Fruit fly (Drosophila melanogaster) whole organism, embryonic: Measurements from ENCODE around the gene CG9444.

Experiments
- Bteb2 ChIP-seq: fragments of 200-800 bp; sonication (Bioruptor generic); optimal IDR thresholded peaks from 2 replicates; lab custom pipeline; 2016; ENCODE audit warnings: missing biosample characterization, missing genetic modification characterization
- CG14710 ChIP-seq: fragments of 200-800 bp; sonication (Bioruptor generic); optimal IDR thresholded peaks from 3 replicates; lab custom pipeline; 2019; ENCODE audit warnings: missing biosample characterization, mild to moderate bottlenecking, missing genetic modification characterization, moderate library complexity
- CG1603 ChIP-seq: fragments of 200-800 bp; sonication (Bioruptor generic); optimal IDR thresholded peaks from 2 replicates; lab custom pipeline; 2019; ENCODE audit warnings: missing biosample characterization, mild to moderate bottlenecking, missing genetic modification characterization, moderate library complexity
- CG17385 ChIP-seq: fragments of 200-800 bp; sonication (Bioruptor generic); optimal IDR thresholded peaks from 3 replicates; lab custom pipeline; 2018; ENCODE audit warnings: missing biosample characterization, mild to moderate bottlenecking, missing genetic modification characterization
- CG2129 ChIP-seq: fragments of 200-800 bp; sonication (Bioruptor generic); IDR thresholded peaks from 2 replicates; pipeline ENCODE4 v1.3.6; 2022; ENCODE audit warnings: missing biosample characterization, missing genetic modification characterization; ENCODE audit not compliant: partially characterized antibody
- CG4282 ChIP-seq: fragments of 200-800 bp; sonication (Bioruptor generic); optimal IDR thresholded peaks from 2 replicates; lab custom pipeline; 2016; ENCODE audit warnings: missing biosample characterization, missing genetic modification characterization
- CG6654 ChIP-seq: fragments of 200-800 bp; sonication (Bioruptor generic); optimal IDR thresholded peaks from 2 replicates; lab custom pipeline; 2017; ENCODE audit warnings: missing biosample characterization, mild to moderate bottlenecking, missing genetic modification characterization
- CG6765 ChIP-seq: fragments of 200-800 bp; sonication (Bioruptor generic); optimal IDR thresholded peaks from 3 replicates; lab custom pipeline; 2017; ENCODE audit warnings: missing biosample characterization, mild to moderate bottlenecking, missing genetic modification characterization
- CG7987 ChIP-seq: fragments of 200-800 bp; sonication (Bioruptor generic); optimal IDR thresholded peaks from 2 replicates; lab custom pipeline; 2018; ENCODE audit warnings: missing biosample characterization, mild to moderate bottlenecking, missing genetic modification characterization, moderate library complexity
- CG9215 ChIP-seq: fragments of 200-800 bp; sonication (Bioruptor generic); IDR thresholded peaks from 2 replicates; pipeline ENCODE4 v1.3.6; 2022; ENCODE audit warnings: missing biosample characterization, missing genetic modification characterization
- CG9876 ChIP-seq: fragments of 200-800 bp; sonication (Bioruptor generic); optimal IDR thresholded peaks from 2 replicates; lab custom pipeline; 2016; ENCODE audit warnings: missing biosample characterization, missing genetic modification characterization
- CG9932 ChIP-seq: fragments of 200-800 bp; sonication (Bioruptor generic); IDR thresholded peaks from 2 replicates; pipeline ENCODE4 v1.3.6; 2022; ENCODE audit warnings: missing biosample characterization, missing genetic modification characterization
- Dek ChIP-seq: fragments of 200-800 bp; sonication (Bioruptor generic); optimal IDR thresholded peaks from 3 replicates; lab custom pipeline; 2019; ENCODE audit warnings: missing biosample characterization, mild to moderate bottlenecking, missing genetic modification characterization, moderate library complexity
- Doc2 ChIP-seq: fragments of 200-800 bp; sonication (Bioruptor generic); IDR thresholded peaks from 2 replicates; pipeline ENCODE4 v1.3.6; 2022; ENCODE audit warnings: missing biosample characterization, missing genetic modification characterization
- ERR ChIP-seq: fragments of 200-800 bp; sonication (Bioruptor generic); optimal IDR thresholded peaks from 2 replicates; lab custom pipeline; 2016; ENCODE audit warnings: missing biosample characterization, missing genetic modification characterization
- HHEX ChIP-seq: fragments of 200-800 bp; sonication (Bioruptor generic); optimal IDR thresholded peaks from 3 replicates; lab custom pipeline; 2017; ENCODE audit warnings: missing biosample characterization, mild to moderate bottlenecking, missing genetic modification characterization, missing genetic modification reagents
- HLH4C ChIP-seq: fragments of 200-800 bp; sonication (Bioruptor generic); IDR thresholded peaks from 3 replicates; pipeline ENCODE4 v1.3.6; 2022; ENCODE audit warnings: missing biosample characterization, missing genetic modification characterization; ENCODE audit not compliant: partially characterized antibody
- Hr3 ChIP-seq: fragments of 200-800 bp; sonication (Bioruptor generic); optimal IDR thresholded peaks from 3 replicates; lab custom pipeline; 2016; ENCODE audit warnings: missing biosample characterization, missing genetic modification characterization
- MBD-R2 ChIP-seq: fragments of 200-800 bp; sonication (Bioruptor generic); IDR thresholded peaks from 2 replicates; pipeline ENCODE4 v1.3.6; 2022; ENCODE audit warnings: missing biosample characterization, missing genetic modification characterization
- MESR4 ChIP-seq: fragments of 200-800 bp; sonication (Bioruptor generic); optimal IDR thresholded peaks from 2 replicates; lab custom pipeline; 2018; ENCODE audit warnings: missing biosample characterization, mild to moderate bottlenecking, missing genetic modification characterization, moderate library complexity
- Max ChIP-seq: fragments of 200-800 bp; sonication (Bioruptor generic); optimal IDR thresholded peaks from 2 replicates; lab custom pipeline; 2016; ENCODE audit warnings: missing biosample characterization, mild to moderate bottlenecking, missing genetic modification characterization
- Med ChIP-seq: fragments of 200-800 bp; sonication (Bioruptor generic); peaks from one replicate; lab custom pipeline; 2016; ENCODE audit warnings: missing biosample characterization, missing genetic modification characterization, mild to moderate bottlenecking, inconsistent platforms, moderate library complexity
- Mrtf ChIP-seq: fragments of 200-800 bp; sonication (Bioruptor generic); IDR thresholded peaks from 3 replicates; pipeline ENCODE4 v1.3.6; 2022; ENCODE audit warnings: missing biosample characterization, missing genetic modification characterization
- NC2β ChIP-seq: fragments of 200-800 bp; sonication (Bioruptor generic); optimal IDR thresholded peaks from 2 replicates; lab custom pipeline; 2016; ENCODE audit warnings: missing biosample characterization, missing genetic modification characterization
- PHDP ChIP-seq: fragments of 200-800 bp; sonication (Bioruptor generic); optimal IDR thresholded peaks from 3 replicates; lab custom pipeline; 2018; ENCODE audit warnings: missing biosample characterization, mild to moderate bottlenecking, missing genetic modification characterization, moderate library complexity
- Sry-δ ChIP-seq: fragments of 200-800 bp; sonication (Bioruptor generic); optimal IDR thresholded peaks from 2 replicates; lab custom pipeline; 2016; ENCODE audit warnings: missing biosample characterization, missing genetic modification characterization
- Xbp1 ChIP-seq: fragments of 200-800 bp; sonication (Bioruptor generic); optimal IDR thresholded peaks from 3 replicates; lab custom pipeline; 2016; ENCODE audit warnings: missing biosample characterization, mild to moderate bottlenecking, missing genetic modification characterization
- Xrp1 ChIP-seq: fragments of 200-800 bp; sonication (Bioruptor generic); IDR thresholded peaks from 2 replicates; pipeline ENCODE4 v1.3.6; 2022; ENCODE audit warnings: missing biosample characterization, missing genetic modification characterization
- abd-A ChIP-seq: fragments of 200-800 bp; sonication (Bioruptor generic); optimal IDR thresholded peaks from 3 replicates; lab custom pipeline; 2019; ENCODE audit warnings: missing biosample characterization, mild to moderate bottlenecking, missing genetic modification characterization, moderate library complexity
- amos ChIP-seq: fragments of 200-800 bp; sonication (Bioruptor generic); IDR thresholded peaks from 2 replicates; pipeline ENCODE4 v1.3.6; 2022; ENCODE audit warnings: missing biosample characterization, missing genetic modification characterization; ENCODE audit not compliant: partially characterized antibody
- danr ChIP-seq: fragments of 200-800 bp; sonication (Bioruptor generic); IDR thresholded peaks from 2 replicates; pipeline ENCODE4 v1.3.6; 2022; ENCODE audit warnings: missing biosample characterization, missing genetic modification characterization
- dm ChIP-seq: fragments of 200-800 bp; sonication (Bioruptor generic); optimal IDR thresholded peaks from 3 replicates; lab custom pipeline; 2016; ENCODE audit warnings: missing biosample characterization, missing genetic modification characterization
- dysf ChIP-seq: fragments of 200-800 bp; sonication (Bioruptor generic); IDR thresholded peaks from 3 replicates; pipeline ENCODE4 v1.3.6; 2022; ENCODE audit warnings: missing biosample characterization, missing genetic modification characterization
- ind ChIP-seq: fragments of 200-800 bp; sonication (Bioruptor generic); optimal IDR thresholded peaks from 3 replicates; lab custom pipeline; 2016; ENCODE audit warnings: missing biosample characterization, missing genetic modification characterization
- lilli ChIP-seq: fragments of 200-800 bp; sonication (Bioruptor generic); optimal IDR thresholded peaks from 3 replicates; lab custom pipeline; 2016; ENCODE audit warnings: missing biosample characterization, missing genetic modification characterization
- lola ChIP-seq, 3 experiments: fragments of >200 bp in 2 of 3; fragments of 200-800 bp in 1 of 3; sonication (Bioruptor generic) in 1 of 3; optimal IDR thresholded peaks; 2 replicates each; lab custom pipeline; 2017 to 2019; ENCODE audit warnings: missing biosample characterization in 3 of 3, missing genetic modification characterization in 3 of 3, mild to moderate bottlenecking in 1 of 3, moderate library complexity in 1 of 3
- nau ChIP-seq: fragments of 200-800 bp; sonication (Bioruptor generic); optimal IDR thresholded peaks from 3 replicates; lab custom pipeline; 2017; ENCODE audit warnings: missing biosample characterization, mild to moderate bottlenecking, missing genetic modification characterization, missing genetic modification reagents
- nerfin-1 ChIP-seq: fragments of 200-800 bp; sonication (Bioruptor generic); optimal IDR thresholded peaks from 3 replicates; lab custom pipeline; 2019; ENCODE audit warnings: missing biosample characterization, mild to moderate bottlenecking, missing genetic modification characterization, moderate library complexity
- onecut ChIP-seq: fragments of 200-800 bp; sonication (Bioruptor generic); IDR thresholded peaks from 2 replicates; pipeline ENCODE4 v1.3.6; 2022; ENCODE audit warnings: missing biosample characterization, missing genetic modification characterization
- peb ChIP-seq: fragments of 200-800 bp; sonication (Bioruptor generic); IDR thresholded peaks from 2 replicates; pipeline ENCODE4 v1.3.6; 2022; ENCODE audit warnings: missing biosample characterization, missing genetic modification characterization
- pfk ChIP-seq: fragments of 200-800 bp; sonication (Bioruptor generic); optimal IDR thresholded peaks from 2 replicates; lab custom pipeline; 2018; ENCODE audit warnings: missing biosample characterization, mild to moderate bottlenecking, missing genetic modification characterization, moderate library complexity
- pros ChIP-seq: fragments of 200-800 bp; sonication (Bioruptor generic); optimal IDR thresholded peaks from 3 replicates; lab custom pipeline; 2019; ENCODE audit warnings: missing biosample characterization, mild to moderate bottlenecking, missing genetic modification characterization, moderate library complexity
- pzg ChIP-seq: fragments of 200-800 bp; sonication (Bioruptor generic); optimal IDR thresholded peaks from 3 replicates; lab custom pipeline; 2018; ENCODE audit warnings: missing biosample characterization, mild to moderate bottlenecking, missing genetic modification characterization, moderate library complexity
- ro ChIP-seq: fragments of 200-800 bp; sonication (Bioruptor generic); IDR thresholded peaks from 2 replicates; pipeline ENCODE4 v1.3.6; 2022; ENCODE audit warnings: missing biosample characterization, missing genetic modification characterization
- scrt ChIP-seq: fragments of 200-800 bp; sonication (Bioruptor generic); optimal IDR thresholded peaks from 2 replicates; lab custom pipeline; 2018; ENCODE audit warnings: missing biosample characterization, mild to moderate bottlenecking, missing genetic modification characterization, moderate library complexity
- sd ChIP-seq: fragments of 200-800 bp; sonication (Bioruptor generic); optimal IDR thresholded peaks from 3 replicates; lab custom pipeline; 2018; ENCODE audit warnings: missing biosample characterization, mild to moderate bottlenecking, missing genetic modification characterization, moderate library complexity
- seq ChIP-seq: fragments of 200-800 bp; sonication (Bioruptor generic); IDR thresholded peaks from 2 replicates; pipeline ENCODE4 v1.3.6; 2022; ENCODE audit warnings: missing biosample characterization, missing genetic modification characterization
- tin ChIP-seq: fragments of 200-800 bp; sonication (Bioruptor generic); optimal IDR thresholded peaks from 3 replicates; lab custom pipeline; 2016; ENCODE audit warnings: missing biosample characterization, missing genetic modification characterization

The CG9444 gene

DNA sequence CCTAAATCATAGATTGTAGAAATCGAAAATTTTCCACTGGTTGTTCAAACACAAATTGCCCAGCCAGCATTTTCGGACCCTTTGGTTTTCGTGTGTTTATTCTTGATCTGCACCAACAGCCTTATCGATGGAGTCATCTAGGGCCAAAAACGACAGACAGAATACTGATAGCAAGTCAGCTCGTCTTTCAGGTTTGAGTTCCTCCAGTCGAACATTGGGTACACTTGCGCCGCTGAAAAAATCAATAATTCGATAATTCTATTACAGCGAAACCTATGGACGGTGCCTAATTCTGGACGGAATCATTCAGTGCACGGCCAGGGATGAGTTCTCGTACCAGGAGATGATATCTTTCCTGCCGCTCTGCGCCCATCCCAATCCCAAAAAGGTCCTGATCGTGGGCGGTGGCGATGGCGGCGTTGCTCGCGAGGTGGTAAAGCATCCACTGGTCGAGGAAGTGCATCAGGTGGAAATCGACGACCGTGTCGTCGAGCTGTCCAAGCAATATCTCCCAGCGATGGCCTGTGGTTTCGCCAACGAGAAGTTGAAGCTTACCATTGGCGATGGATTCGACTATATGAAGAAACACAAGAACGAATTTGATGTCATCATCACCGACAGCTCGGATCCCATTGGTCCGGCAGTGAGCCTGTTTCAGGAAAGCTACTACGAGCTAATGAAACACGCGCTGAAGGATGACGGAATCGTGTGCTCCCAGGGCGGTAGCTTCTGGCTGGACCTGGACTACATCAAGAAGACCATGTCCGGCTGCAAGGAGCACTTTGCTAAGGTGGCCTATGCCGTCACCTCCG is 51.7 kb downstream of the CG9444 start (continued):
- TF ChIP-seq onecut (GFP tag; lab: Robert Waterston, UW) (peak; percentile 81), CG2129 (GFP tag; lab: Robert Waterston, UW) (no peak), tin (GFP tag; lab: Kevin White, UChicago) (no peak), CG9876 (GFP tag; lab: Kevin White, UChicago) (no peak)

DNA sequence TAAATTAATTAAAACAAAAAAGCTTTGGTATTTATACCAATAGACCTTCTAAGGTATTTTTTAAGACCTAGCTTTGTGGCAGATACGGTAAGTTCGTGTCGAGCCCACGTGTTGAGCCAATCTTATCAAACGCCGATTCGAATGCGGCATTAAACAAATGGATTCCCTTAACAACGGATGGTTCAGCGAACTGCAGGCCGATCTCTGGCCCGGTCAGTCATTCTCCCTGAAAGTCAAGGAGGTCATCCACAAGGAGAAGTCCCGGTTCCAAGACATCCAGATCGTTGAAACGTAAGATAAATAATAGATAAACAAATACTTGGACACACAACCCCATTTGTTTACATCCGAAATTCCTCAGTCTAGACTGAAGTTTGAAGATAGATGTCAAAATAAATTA is 52.5 kb downstream of the CG9444 start, which contains the start of gene SpdS:
Gene SpdS, plus strand, starts transcription at position 78 of the 400 bp plus-strand sequence.
- no peak for TF ChIP-seq CG1603 (tag; lab: Kevin White, UChicago)
- TF ChIP-seq Xbp1: no peak
- no peak for TF ChIP-seq HLH4C
- TF ChIP-seq CG14710: no peak
- no peak for TF ChIP-seq CG4282 (GFP tag; lab: Kevin White, UChicago)
- TF ChIP-seq ind (GFP tag; lab: Kevin White, UChicago): no peak
- no peak for TF ChIP-seq seq (GFP tag; lab: Robert Waterston, UW)
- peak; percentile 29 for TF ChIP-seq nerfin-1 (tag; lab: Kevin White, UChicago)
- TF ChIP-seq CG6654 (GFP tag; lab: Kevin White, UChicago): no peak
- peak; percentile 5 for TF ChIP-seq CG17385 (GFP tag; lab: Kevin White, UChicago)
- no peak for TF ChIP-seq abd-A (tag; lab: Kevin White, UChicago)
- no peak for TF ChIP-seq pfk (GFP tag; lab: Kevin White, UChicago)
- no peak for TF ChIP-seq dysf (GFP tag; lab: Robert Waterston, UW)
- peak; percentile 79 for TF ChIP-seq ERR (GFP tag; lab: Kevin White, UChicago)
- TF ChIP-seq CG9215 (GFP tag; lab: Robert Waterston, UW): no peak
- TF ChIP-seq CG7987 (GFP tag; lab: Kevin White, UChicago): no peak
- TF ChIP-seq Hr3: no peak
- TF ChIP-seq Bteb2 (GFP tag; lab: Kevin White, UChicago): no peak
- TF ChIP-seq dm (GFP tag; lab: Kevin White, UChicago): peak; percentile 78
- TF ChIP-seq amos (GFP tag; lab: Robert Waterston, UW): no peak
- peak; percentile 26 for TF ChIP-seq MESR4 (GFP tag; lab: Kevin White, UChicago)
- TF ChIP-seq nau (GFP tag; lab: Kevin White, UChicago): peak; percentile 18
- TF ChIP-seq HHEX (GFP tag; lab: Kevin White, UChicago): no peak
- TF ChIP-seq pros (GFP tag; lab: Kevin White, UChicago): peak; percentile 15
- no peak for TF ChIP-seq lola (GFP tag; optimal IDR thresholded peaks at IDR 0.05; lab: Kevin White, UChicago)
- no peak for TF ChIP-seq peb (GFP tag; lab: Robert Waterston, UW)
- TF ChIP-seq CG6765: no peak
- TF ChIP-seq PHDP (tag; lab: Kevin White, UChicago): peak; percentile 22
- TF ChIP-seq pzg (GFP tag; lab: Kevin White, UChicago): peak; percentile 35
- TF ChIP-seq Xrp1 (GFP tag; lab: Robert Waterston, UW): no peak
- TF ChIP-seq Med (GFP tag; lab: Kevin White, UChicago): peak; percentile 78
- no peak for TF ChIP-seq Dek (tag; lab: Kevin White, UChicago)
- TF ChIP-seq ro (GFP tag; lab: Robert Waterston, UW): no peak
- TF ChIP-seq lilli (GFP tag; lab: Kevin White, UChicago): no peak
- TF ChIP-seq MBD-R2: 0 out of 2 replicates have a peak, but pooled peaks have one; percentile 18
- TF ChIP-seq sd (tag; lab: Kevin White, UChicago): peak; percentile 81
- peak; percentile 84 for TF ChIP-seq scrt
- no peak for TF ChIP-seq Doc2
- TF ChIP-seq danr: no peak
- no peak for TF ChIP-seq CG9932 (GFP tag; lab: Robert Waterston, UW)
- TF ChIP-seq Mrtf (GFP tag; lab: Robert Waterston, UW): no peak
- peak; percentile 83 for TF ChIP-seq Max
- no peak for TF ChIP-seq Sry-δ (GFP tag; lab: Kevin White, UChicago)
- no peak for TF ChIP-seq NC2β (GFP tag; lab: Kevin White, UChicago)
